Fruit fly (Drosophila melanogaster) whole organism, prepupa: ENCODE results near the gene Dh31.

Experiments used
- Blimp-1 ChIP-seq: fragments of 200-800 bp; sonication (Bioruptor generic); optimal IDR thresholded peaks from 3 replicates; lab custom pipeline; 2017; ENCODE audit warnings: missing biosample characterization, missing genetic modification characterization, mild to moderate bottlenecking, moderate library complexity, missing genetic modification reagents
- CG10669 ChIP-seq: fragments of 200-800 bp; sonication (Bioruptor generic); optimal IDR thresholded peaks from 3 replicates; lab custom pipeline; 2018; ENCODE audit warnings: missing biosample characterization, mild to moderate bottlenecking, missing genetic modification characterization, moderate library complexity
- CG3032 ChIP-seq: fragments of 200-800 bp; optimal IDR thresholded peaks from 2 replicates; lab custom pipeline; 2019; ENCODE audit warnings: missing biosample characterization, mild to moderate bottlenecking, missing genetic modification characterization, moderate library complexity
- CG6854 ChIP-seq: fragments of 200-800 bp; sonication (Bioruptor generic); optimal IDR thresholded peaks from 2 replicates; lab custom pipeline; 2017; ENCODE audit warnings: missing biosample characterization, mild to moderate bottlenecking, missing genetic modification characterization
- CG9139 ChIP-seq: fragments of 200-800 bp; sonication (Bioruptor generic); optimal IDR thresholded peaks from 3 replicates; lab custom pipeline; 2017; ENCODE audit warnings: missing biosample characterization, mild to moderate bottlenecking, missing genetic modification characterization
- Eip78C ChIP-seq: fragments of 200-800 bp; sonication (Bioruptor generic); peaks from one replicate; lab custom pipeline; 2016; ENCODE audit warnings: missing biosample characterization, missing genetic modification characterization
- Eip93F ChIP-seq: fragments of 200-800 bp; sonication (Bioruptor generic); optimal IDR thresholded peaks from 2 replicates; lab custom pipeline; 2016; ENCODE audit warnings: missing biosample characterization, mild to moderate bottlenecking, missing genetic modification characterization
- Ets96B ChIP-seq: fragments of 200-800 bp; optimal IDR thresholded peaks from 2 replicates; lab custom pipeline; 2019; ENCODE audit warnings: missing biosample characterization, mild to moderate bottlenecking, missing genetic modification characterization, moderate library complexity
- Sox102F ChIP-seq: fragments of 200-800 bp; sonication (Bioruptor generic); optimal IDR thresholded peaks from 2 replicates; lab custom pipeline; 2016; ENCODE audit warnings: missing biosample characterization, mild to moderate bottlenecking, missing genetic modification characterization
- fd59A ChIP-seq: fragments of 200-800 bp; sonication (Bioruptor generic); optimal IDR thresholded peaks from 2 replicates; lab custom pipeline; 2017; ENCODE audit warnings: missing biosample characterization, mild to moderate bottlenecking, missing genetic modification characterization, missing genetic modification reagents
- lz ChIP-seq: fragments of 200-800 bp; sonication (Bioruptor generic); optimal IDR thresholded peaks from 3 replicates; lab custom pipeline; 2016; ENCODE audit warnings: missing biosample characterization, missing genetic modification characterization

- TF ChIP-seq CG6854, result no peak
- peak; percentile 90 for TF ChIP-seq Eip78C (GFP tag; lab: Kevin White, UChicago)
- TF ChIP-seq CG3032, result peak; percentile 41
- peak; percentile 67 for TF ChIP-seq Ets96B (tag; lab: Kevin White, UChicago)
- peak; percentile 51 for TF ChIP-seq Eip93F
- TF ChIP-seq fd59A (GFP tag; lab: Kevin White, UChicago), result no peak
- TF ChIP-seq Blimp-1 (GFP tag; lab: Kevin White, UChicago), result no peak
- TF ChIP-seq CG9139 (GFP tag; lab: Kevin White, UChicago), result peak; percentile 0
- TF ChIP-seq lz, result peak; percentile 51
- peak; percentile 46 for TF ChIP-seq CG10669 (GFP tag; lab: Kevin White, UChicago)
- TF ChIP-seq Sox102F, result peak; percentile 58
Measured at dm6 chr2L:8464107-8464582, 42.5 kb downstream of the Dh31 start, which contains the start of gene prg.
